Worm (Caenorhabditis elegans) whole organism, L1 larva: Measurements from ENCODE around the gene K11H12.5.

ENCODE experiments used
- C34B4.2 ChIP-seq: sonication (generic microtip); optimal IDR thresholded peaks from 2 replicates; lab custom pipeline; 2017; ENCODE audit warnings: mild to moderate bottlenecking, missing genetic modification characterization, missing compliant biosample characterization
- Y116A8C.19 ChIP-seq: sonication (generic microtip); optimal IDR thresholded peaks from 2 replicates; lab custom pipeline; 2016; ENCODE audit warnings: missing compliant biosample characterization, missing genetic modification characterization, borderline replicate concordance
- egl-27 ChIP-seq, 2 experiments: fragments of 150-350 bp in 1 of 2; sonication (generic microtip); optimal IDR thresholded peaks; 3 replicates each; lab custom pipeline; 2017 to 2018; ENCODE audit warnings: missing biosample characterization in 2 of 2, missing genetic modification characterization in 2 of 2, missing genetic modification reagents in 2 of 2
- irx-1 ChIP-seq: sonication (generic microtip); optimal IDR thresholded peaks from 2 replicates; lab custom pipeline; 2016; ENCODE audit warnings: missing genetic modification characterization, missing compliant biosample characterization
- lin-35 ChIP-seq, 2 experiments: fragments of 150-350 bp; optimal IDR thresholded peaks; 2 replicates each; lab custom pipeline; 2014; ENCODE audit warnings: missing biosample characterization in 2 of 2, missing genetic modification characterization in 2 of 2, missing genetic modification reagents in 2 of 2
- pqm-1 ChIP-seq: sonication (generic microtip); optimal IDR thresholded peaks from 3 replicates; lab custom pipeline; 2017; ENCODE audit warnings: missing biosample characterization, missing genetic modification characterization

ce11 chrIV:684197-684596, 7.8 kb downstream of the K11H12.5 start, which contains the start of gene cutl-28:
- no peak for TF ChIP-seq lin-35 (GFP tag; optimal IDR thresholded peaks at IDR 0.05; lab: Kevin White, UChicago)
- TF ChIP-seq pqm-1 = no peak
- TF ChIP-seq Y116A8C.19 = no peak
- TF ChIP-seq irx-1 = no peak
- no peak for TF ChIP-seq C34B4.2 (tag; lab: Kevin White, UChicago)
- no peak for TF ChIP-seq egl-27 (tag; optimal IDR thresholded peaks at IDR 0.05; lab: Kevin White, UChicago)
